Worm (Caenorhabditis elegans): ENCODE measurements around the gene D2096.12.

D2096.12 gene

DNA sequence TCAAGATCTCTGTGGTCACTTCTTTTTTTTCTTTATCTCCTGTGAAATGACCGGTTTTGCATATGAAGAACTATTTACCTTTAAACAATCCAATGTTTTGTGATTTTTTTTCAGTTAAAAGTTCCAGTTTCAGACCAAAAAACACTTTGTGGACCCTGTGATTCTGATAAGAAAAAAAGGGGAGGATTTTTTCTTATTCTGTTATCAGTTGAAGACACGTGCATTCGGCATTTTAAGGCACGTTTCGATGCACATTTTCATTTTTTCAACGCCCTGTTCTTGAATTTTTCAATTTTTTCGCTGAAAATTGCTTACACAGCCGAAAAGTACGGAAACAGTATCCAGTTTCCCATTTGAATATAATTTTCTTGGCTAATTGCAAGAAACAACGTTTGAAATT, 3.0 kb downstream of the D2096.12 start, which contains the start of gene aagr-1:
TSS of gene aagr-1 (plus strand) at position 227 of the 400 bp plus-strand sequence.
- no peak for TF ChIP-seq ama-1 (optimal IDR thresholded peaks at IDR 0.05)
- no peak for TF ChIP-seq pes-1 (GFP tag; IDR thresholded peaks at IDR 0.05)
- no peak for TF ChIP-seq B0310.2 (tag; optimal IDR thresholded peaks at IDR 0.05)
- no peak for TF ChIP-seq scrt-1 (GFP tag; IDR thresholded peaks at IDR 0.05)
- no peak for TF ChIP-seq ceh-36 (tag; optimal IDR thresholded peaks at IDR 0.05)
- no peak for TF ChIP-seq ets-7 (tag; optimal IDR thresholded peaks at IDR 0.05)
- no peak for TF ChIP-seq tbx-37 (GFP tag; conservative IDR thresholded peaks at IDR 0.05)
- no peak for TF ChIP-seq flt-1 (GFP tag; IDR thresholded peaks at IDR 0.05)
- no peak for TF ChIP-seq ceh-13 (GFP tag; optimal IDR thresholded peaks at IDR 0.05)
- TF ChIP-seq hmbx-1 (tag; optimal IDR thresholded peaks at IDR 0.05) = no peak
- TF ChIP-seq aly-1 (tag; optimal IDR thresholded peaks at IDR 0.05) = no peak
- TF ChIP-seq hnd-1 (tag; optimal IDR thresholded peaks at IDR 0.05) = no peak
- TF ChIP-seq hmg-4 (GFP tag; optimal IDR thresholded peaks at IDR 0.05) = no peak

DNA sequence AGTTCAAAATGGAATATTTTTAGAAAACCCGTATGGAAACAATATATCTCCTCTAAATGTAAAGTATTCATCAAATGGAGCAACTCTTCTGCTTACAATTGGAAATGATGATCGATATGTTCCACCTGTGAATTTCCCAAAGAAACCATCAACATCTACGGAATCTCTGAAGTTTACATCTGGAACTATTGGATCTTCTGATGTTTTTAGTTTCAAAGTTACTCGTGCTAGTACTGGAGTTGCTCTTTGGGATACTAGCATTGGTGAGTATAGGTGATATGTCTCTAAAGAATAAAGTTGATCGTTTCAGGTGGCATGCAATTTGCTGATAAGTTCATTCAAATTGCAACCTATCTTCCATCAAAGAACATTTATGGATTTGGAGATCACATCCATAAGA, 4.6 kb downstream of the D2096.12 start:
- no peak for TF ChIP-seq ceh-13 (GFP tag; optimal IDR thresholded peaks at IDR 0.05)
- TF ChIP-seq ceh-36 (tag; optimal IDR thresholded peaks at IDR 0.05) = no peak
- no peak for TF ChIP-seq sea-1 (GFP tag; conservative IDR thresholded peaks at IDR 0.05)
- TF ChIP-seq flt-1 (GFP tag; IDR thresholded peaks at IDR 0.05) = no peak
- no peak for TF ChIP-seq hmg-4 (GFP tag; optimal IDR thresholded peaks at IDR 0.05)
- no peak for TF ChIP-seq pes-1 (GFP tag; IDR thresholded peaks at IDR 0.05)
- no peak for TF ChIP-seq hmbx-1 (tag; optimal IDR thresholded peaks at IDR 0.05)

DNA sequence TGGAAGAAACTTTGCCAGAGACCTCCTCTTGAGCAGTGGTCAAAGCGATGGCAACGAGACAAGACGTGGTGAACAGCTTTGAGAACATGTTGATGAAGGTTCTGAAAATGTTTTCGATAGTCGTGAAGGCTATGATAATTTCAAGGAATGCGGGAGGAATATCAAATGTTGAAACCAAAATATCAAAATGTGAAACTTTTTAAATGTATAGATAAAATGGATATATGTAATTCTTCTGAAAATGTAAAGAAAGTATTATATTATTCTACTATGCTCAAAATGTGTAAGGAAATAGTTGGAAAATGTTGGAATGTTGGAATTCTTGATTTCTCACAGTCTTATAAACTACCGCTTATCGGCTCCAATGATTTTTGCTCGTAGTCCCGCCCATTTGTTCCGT, 5.9 kb downstream of the D2096.12 start, which contains the start of gene D2096.6:
TSS of gene D2096.6 (minus strand) at position 101 of the 400 bp plus-strand sequence.
- TF ChIP-seq sea-1 (GFP tag; conservative IDR thresholded peaks at IDR 0.05) = no peak
- no peak for TF ChIP-seq hmbx-1 (tag; optimal IDR thresholded peaks at IDR 0.05)
- no peak for TF ChIP-seq B0310.2 (tag; optimal IDR thresholded peaks at IDR 0.05)
- TF ChIP-seq tbx-11 (GFP tag; IDR thresholded peaks at IDR 0.05) = no peak
- no peak for TF ChIP-seq tra-4 (tag; optimal IDR thresholded peaks at IDR 0.05)

DNA sequence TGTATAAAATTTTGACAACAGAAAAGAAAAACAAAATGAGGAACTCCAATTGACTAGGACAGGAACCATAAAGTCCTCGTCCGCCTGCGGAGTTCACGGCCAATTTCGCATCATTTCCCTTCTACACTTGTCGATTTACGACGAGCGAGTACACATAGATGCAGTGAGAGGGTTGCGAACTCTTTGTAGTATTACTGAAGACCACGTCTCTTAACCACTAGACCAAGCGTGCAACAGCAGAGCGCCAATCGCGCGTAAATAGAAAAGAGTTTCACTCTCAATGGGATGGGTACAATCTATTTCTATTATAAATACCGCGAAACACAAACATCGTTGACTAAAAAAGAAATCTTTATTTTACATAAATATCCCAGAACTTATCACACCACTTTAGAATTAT, 12.1 kb downstream of the D2096.12 start:
- TF ChIP-seq ceh-13 (GFP tag; optimal IDR thresholded peaks at IDR 0.05) (peak; percentile 82), hnd-1 (tag; optimal IDR thresholded peaks at IDR 0.05) (peak; percentile 82), ama-1 (optimal IDR thresholded peaks at IDR 0.05) (no peak), B0310.2 (tag; optimal IDR thresholded peaks at IDR 0.05) (peak; percentile 85), tbx-37 (GFP tag; conservative IDR thresholded peaks at IDR 0.05) (peak; percentile 94), tbx-11 (GFP tag; IDR thresholded peaks at IDR 0.05) (peak; percentile 88), hmg-4 (GFP tag; optimal IDR thresholded peaks at IDR 0.05) (peak; percentile 96), pes-1 (GFP tag; IDR thresholded peaks at IDR 0.05) (peak; percentile 94), aly-1 (tag; optimal IDR thresholded peaks at IDR 0.05) (peak; percentile 91), ets-7 (tag; optimal IDR thresholded peaks at IDR 0.05) (peak; percentile 75), scrt-1 (GFP tag; IDR thresholded peaks at IDR 0.05) (peak; percentile 93), hmbx-1 (tag; optimal IDR thresholded peaks at IDR 0.05) (peak; percentile 88), ceh-36 (tag; optimal IDR thresholded peaks at IDR 0.05) (peak; percentile 91), tra-4 (tag; optimal IDR thresholded peaks at IDR 0.05) (peak; percentile 84), sea-1 (GFP tag; conservative IDR thresholded peaks at IDR 0.05) (peak; percentile 92), F13C5.2 (tag; optimal IDR thresholded peaks at IDR 0.05) (peak; percentile 92), flt-1 (GFP tag; IDR thresholded peaks at IDR 0.05) (peak; percentile 94)

DNA sequence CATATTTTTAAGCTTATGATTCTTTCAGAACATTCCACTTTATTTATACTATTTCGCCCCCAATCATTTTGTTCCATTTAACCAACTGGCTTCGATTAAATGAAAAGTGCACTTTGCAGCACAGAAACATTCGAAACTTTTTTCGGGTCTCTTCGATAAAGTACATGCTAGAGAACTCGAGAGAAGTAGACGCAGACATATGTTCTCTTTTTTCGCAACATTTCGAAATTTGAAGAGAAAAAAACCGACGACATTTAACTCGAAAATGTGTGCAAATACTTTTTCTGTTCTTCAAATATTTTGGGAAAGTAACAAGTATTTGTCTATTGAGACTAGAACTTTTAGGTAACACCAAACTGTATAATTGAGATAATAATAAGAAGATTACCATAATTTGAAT, 13.7 kb downstream of the D2096.12 start:
- TF ChIP-seq F13C5.2 (tag; optimal IDR thresholded peaks at IDR 0.05) = no peak
- TF ChIP-seq hnd-1 (tag; optimal IDR thresholded peaks at IDR 0.05) = no peak
- no peak for TF ChIP-seq hmbx-1 (tag; optimal IDR thresholded peaks at IDR 0.05)
- TF ChIP-seq tbx-11 (GFP tag; IDR thresholded peaks at IDR 0.05) = no peak
- no peak for TF ChIP-seq scrt-1 (GFP tag; IDR thresholded peaks at IDR 0.05)
- no peak for TF ChIP-seq ama-1 (optimal IDR thresholded peaks at IDR 0.05)
- no peak for TF ChIP-seq B0310.2 (tag; optimal IDR thresholded peaks at IDR 0.05)
- TF ChIP-seq ets-7 (tag; optimal IDR thresholded peaks at IDR 0.05) = no peak
- TF ChIP-seq hmg-4 (GFP tag; optimal IDR thresholded peaks at IDR 0.05) = no peak
- TF ChIP-seq sea-1 (GFP tag; conservative IDR thresholded peaks at IDR 0.05) = no peak
- TF ChIP-seq aly-1 (tag; optimal IDR thresholded peaks at IDR 0.05) = no peak

DNA sequence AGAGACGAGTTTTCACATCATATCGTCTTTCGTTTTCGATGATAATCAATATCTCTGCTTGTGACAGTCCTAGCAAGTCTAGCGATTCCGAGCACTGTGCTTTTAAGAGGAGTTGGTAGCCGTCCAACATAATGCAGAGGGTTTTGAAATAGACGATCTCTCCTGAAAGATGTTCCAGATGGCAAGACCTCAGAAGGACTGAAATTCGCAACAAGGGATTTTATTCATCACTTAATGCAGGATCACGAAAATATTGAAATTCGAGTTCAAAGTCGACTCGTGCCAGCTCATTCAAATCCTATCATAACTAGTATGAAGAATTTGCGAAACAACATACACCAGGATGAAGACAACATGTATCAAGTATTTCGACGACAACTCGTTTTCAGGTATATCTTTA, 14.2 kb downstream of the D2096.12 start, which contains the start of gene D2096.7:
TSS of gene D2096.7 (minus strand) at position 130 of the 400 bp plus-strand sequence.
- TF ChIP-seq ets-7 (tag; optimal IDR thresholded peaks at IDR 0.05) (no peak), tbx-37 (GFP tag; conservative IDR thresholded peaks at IDR 0.05) (no peak), hmg-4 (GFP tag; optimal IDR thresholded peaks at IDR 0.05) (no peak), ceh-36 (tag; optimal IDR thresholded peaks at IDR 0.05) (no peak), pes-1 (GFP tag; IDR thresholded peaks at IDR 0.05) (no peak), ceh-13 (GFP tag; optimal IDR thresholded peaks at IDR 0.05) (no peak), sea-1 (GFP tag; conservative IDR thresholded peaks at IDR 0.05) (no peak), B0310.2 (tag; optimal IDR thresholded peaks at IDR 0.05) (no peak), tra-4 (tag; optimal IDR thresholded peaks at IDR 0.05) (no peak)

DNA sequence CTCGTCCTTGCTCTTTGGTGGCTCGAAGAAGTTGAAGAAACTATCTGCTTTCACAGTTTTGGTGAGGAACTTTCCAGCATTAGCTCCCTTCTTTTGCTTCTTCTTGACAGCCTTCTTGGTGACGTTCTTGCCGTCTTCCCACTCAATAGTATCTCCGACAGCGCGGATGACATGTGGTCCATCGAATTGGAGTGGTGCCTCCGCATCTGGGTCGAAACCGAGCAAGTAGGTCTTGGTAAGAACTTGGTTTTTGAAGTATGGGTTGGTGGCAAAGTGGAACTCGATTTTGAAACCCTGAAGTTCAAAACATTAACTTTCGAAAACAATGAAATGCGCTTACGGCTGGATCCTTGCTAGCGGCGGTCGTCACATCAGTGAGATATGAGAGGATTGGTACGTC, 15.0 kb downstream of the D2096.12 start:
- TF ChIP-seq hmbx-1 (tag; optimal IDR thresholded peaks at IDR 0.05) = no peak
- no peak for TF ChIP-seq sea-1 (GFP tag; conservative IDR thresholded peaks at IDR 0.05)
- TF ChIP-seq F13C5.2 (tag; optimal IDR thresholded peaks at IDR 0.05) = no peak
- no peak for TF ChIP-seq hmg-4 (GFP tag; optimal IDR thresholded peaks at IDR 0.05)
- TF ChIP-seq ets-7 (tag; optimal IDR thresholded peaks at IDR 0.05) = no peak
- TF ChIP-seq ama-1 (optimal IDR thresholded peaks at IDR 0.05) = no peak
- no peak for TF ChIP-seq flt-1 (GFP tag; IDR thresholded peaks at IDR 0.05)
- no peak for TF ChIP-seq B0310.2 (tag; optimal IDR thresholded peaks at IDR 0.05)
- no peak for TF ChIP-seq scrt-1 (GFP tag; IDR thresholded peaks at IDR 0.05)
- TF ChIP-seq tra-4 (tag; optimal IDR thresholded peaks at IDR 0.05) = no peak
- TF ChIP-seq tbx-37 (GFP tag; conservative IDR thresholded peaks at IDR 0.05) = no peak
- no peak for TF ChIP-seq ceh-13 (GFP tag; optimal IDR thresholded peaks at IDR 0.05)
- no peak for TF ChIP-seq hnd-1 (tag; optimal IDR thresholded peaks at IDR 0.05)

DNA sequence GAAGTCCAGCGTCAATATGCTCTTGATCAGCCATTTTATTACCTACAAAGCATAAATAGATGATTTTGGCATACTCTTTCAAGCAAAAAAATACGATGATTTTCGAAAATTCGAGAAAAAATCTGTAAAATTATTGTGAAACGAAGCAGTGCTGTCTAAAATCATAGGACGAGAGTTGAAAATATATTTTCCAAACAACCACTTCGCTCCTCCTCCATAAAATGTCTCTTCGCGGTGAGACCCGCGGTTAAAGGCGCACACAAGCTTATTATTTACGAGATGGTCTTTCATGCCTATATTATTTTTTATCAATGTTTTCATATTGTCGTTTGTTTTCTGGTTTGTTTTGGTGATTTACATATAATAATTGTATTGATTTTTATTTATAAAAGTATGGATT, 16.0 kb downstream of the D2096.12 start, which contains the start of gene nap-1:
TSS of gene nap-1 (minus strand) at position 42 of the 400 bp plus-strand sequence.
- no peak for TF ChIP-seq sea-1 (GFP tag; conservative IDR thresholded peaks at IDR 0.05)
- TF ChIP-seq hnd-1 (tag; optimal IDR thresholded peaks at IDR 0.05) = no peak
- no peak for TF ChIP-seq tra-4 (tag; optimal IDR thresholded peaks at IDR 0.05)
- no peak for TF ChIP-seq scrt-1 (GFP tag; IDR thresholded peaks at IDR 0.05)
- no peak for TF ChIP-seq ama-1 (optimal IDR thresholded peaks at IDR 0.05)
- no peak for TF ChIP-seq flt-1 (GFP tag; IDR thresholded peaks at IDR 0.05)
- no peak for TF ChIP-seq F13C5.2 (tag; optimal IDR thresholded peaks at IDR 0.05)
- no peak for TF ChIP-seq hmbx-1 (tag; optimal IDR thresholded peaks at IDR 0.05)
- no peak for TF ChIP-seq pes-1 (GFP tag; IDR thresholded peaks at IDR 0.05)
- no peak for TF ChIP-seq ceh-13 (GFP tag; optimal IDR thresholded peaks at IDR 0.05)
- no peak for TF ChIP-seq ceh-36 (tag; optimal IDR thresholded peaks at IDR 0.05)
- no peak for TF ChIP-seq hmg-4 (GFP tag; optimal IDR thresholded peaks at IDR 0.05)
- no peak for TF ChIP-seq ets-7 (tag; optimal IDR thresholded peaks at IDR 0.05)
- TF ChIP-seq tbx-11 (GFP tag; IDR thresholded peaks at IDR 0.05) = no peak
- no peak for TF ChIP-seq aly-1 (tag; optimal IDR thresholded peaks at IDR 0.05)
- TF ChIP-seq tbx-37 (GFP tag; conservative IDR thresholded peaks at IDR 0.05) = no peak
- TF ChIP-seq B0310.2 (tag; optimal IDR thresholded peaks at IDR 0.05) = no peak
